Worm (Caenorhabditis elegans) whole organism, early embryonic: ENCODE data around the gene acer-1.

ENCODE experiments used
- B0310.2 ChIP-seq: sonication (generic microtip); optimal IDR thresholded peaks from 2 replicates; lab custom pipeline; 2016; ENCODE audit warnings: mild to moderate bottlenecking, missing genetic modification characterization, missing compliant biosample characterization
- F13C5.2 ChIP-seq: sonication (generic microtip); optimal IDR thresholded peaks from 2 replicates; lab custom pipeline; 2017; ENCODE audit warnings: mild to moderate bottlenecking, missing genetic modification characterization, inconsistent platforms, missing compliant biosample characterization
- aly-1 ChIP-seq: sonication (generic microtip); optimal IDR thresholded peaks from 2 replicates; lab custom pipeline; 2016; ENCODE audit warnings: missing genetic modification characterization, missing compliant biosample characterization
- ama-1 ChIP-seq: fragments of 150-350 bp; optimal IDR thresholded peaks from 2 replicates; lab custom pipeline; 2014
- ceh-13 ChIP-seq: fragments of 200-800 bp; sonication (Bioruptor generic); optimal IDR thresholded peaks from 2 replicates; lab custom pipeline; 2018; ENCODE audit warnings: mild to moderate bottlenecking, missing genetic modification characterization, missing compliant biosample characterization
- ceh-36 ChIP-seq: sonication (generic microtip); optimal IDR thresholded peaks from 2 replicates; lab custom pipeline; 2016; ENCODE audit warnings: missing genetic modification characterization, inconsistent platforms, missing compliant biosample characterization
- ets-7 ChIP-seq: sonication (generic microtip); optimal IDR thresholded peaks from 2 replicates; lab custom pipeline; 2016; ENCODE audit warnings: missing genotype, missing genetic modification characterization, missing compliant biosample characterization
- flt-1 ChIP-seq: fragments of 200-800 bp; sonication (Bioruptor generic); IDR thresholded peaks from 2 replicates; pipeline ENCODE4 v1.3.6; 2022; ENCODE audit warnings: missing genetic modification characterization, missing compliant biosample characterization
- hmbx-1 ChIP-seq: sonication (generic microtip); optimal IDR thresholded peaks from 2 replicates; lab custom pipeline; 2016; ENCODE audit warnings: mild to moderate bottlenecking, missing genetic modification characterization, missing compliant biosample characterization
- hmg-4 ChIP-seq: fragments of 200-800 bp; sonication (Bioruptor generic); optimal IDR thresholded peaks from 2 replicates; lab custom pipeline; 2018; ENCODE audit warnings: mild to moderate bottlenecking, missing genetic modification characterization, missing compliant biosample characterization
- hnd-1 ChIP-seq: sonication (generic microtip); optimal IDR thresholded peaks from 2 replicates; lab custom pipeline; 2016; ENCODE audit warnings: missing genetic modification characterization, missing compliant biosample characterization
- pes-1 ChIP-seq: fragments of 200-800 bp; sonication (Bioruptor generic); IDR thresholded peaks from 2 replicates; pipeline ENCODE4 v1.3.6; 2022; ENCODE audit warnings: missing genetic modification reagents, missing genetic modification characterization, missing compliant biosample characterization
- scrt-1 ChIP-seq: fragments of 200-800 bp; sonication (Bioruptor generic); IDR thresholded peaks from 2 replicates; pipeline ENCODE4 v1.3.6; 2022; ENCODE audit warnings: missing genetic modification characterization, missing compliant biosample characterization
- tbx-11 ChIP-seq: fragments of 200-800 bp; sonication (Bioruptor generic); IDR thresholded peaks from 2 replicates; pipeline ENCODE4 v1.3.6; 2022; ENCODE audit warnings: missing genetic modification characterization, missing compliant biosample characterization
- tbx-37 ChIP-seq: fragments of 200-800 bp; sonication (Bioruptor generic); conservative IDR thresholded peaks from 2 replicates; pipeline ENCODE4 v1.3.6; 2022; ENCODE audit warnings: missing genetic modification reagents, missing genetic modification characterization, missing compliant biosample characterization
- tra-4 ChIP-seq: sonication (generic microtip); optimal IDR thresholded peaks from 2 replicates; lab custom pipeline; 2017; ENCODE audit warnings: missing genetic modification characterization, missing compliant biosample characterization

Gene acer-1

ce11 chrII:6844227-6845005 is 45.8 kb downstream of the acer-1 start:
- TF ChIP-seq scrt-1 (no peak), F13C5.2 (no peak), ets-7 (tag; lab: Kevin White, UChicago) (peak; percentile 71), pes-1 (GFP tag; lab: Robert Waterston, UW) (no peak), ceh-36 (tag; lab: Kevin White, UChicago) (peak; percentile 89)

- TF ChIP-seq hmbx-1 (tag; lab: Kevin White, UChicago) = no peak
- TF ChIP-seq aly-1 (tag; lab: Kevin White, UChicago) = no peak
- peak; percentile 56; the same call in 1 of the 2 replicates for TF ChIP-seq pes-1 (GFP tag; lab: Robert Waterston, UW)
- TF ChIP-seq tbx-37 (GFP tag; lab: Robert Waterston, UW) = no peak
- no peak for TF ChIP-seq tra-4 (tag; lab: Kevin White, UChicago)
- TF ChIP-seq flt-1 = no peak
- TF ChIP-seq tbx-11 = no peak
- peak; percentile 17 for TF ChIP-seq B0310.2
- no peak for TF ChIP-seq ceh-13 (GFP tag; lab: Kevin White, UChicago)
These were observed 46.5 kb downstream of the acer-1 start for ce11 chrII:6843680-6844079.

DNA sequence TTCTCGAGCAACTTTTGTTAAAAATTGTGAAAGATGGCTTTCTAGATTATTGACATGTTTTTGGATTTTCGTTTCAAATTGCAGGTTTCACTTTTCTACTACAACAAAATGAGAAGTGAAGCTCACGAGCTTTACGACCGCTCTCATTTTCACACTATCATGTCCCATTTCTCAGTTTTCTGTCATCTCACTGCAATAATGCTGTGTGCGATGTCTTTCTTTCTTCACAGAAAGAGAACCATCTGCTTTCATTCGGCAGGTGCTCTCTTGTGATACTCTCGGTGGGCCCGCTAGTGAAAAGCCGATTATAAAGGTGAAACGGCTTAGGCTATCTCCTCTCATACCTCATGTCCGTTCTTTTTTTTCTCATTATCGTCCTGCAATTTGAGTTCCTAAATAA is 47.0 kb downstream of the acer-1 start:
- TF ChIP-seq tbx-37 (GFP tag; lab: Robert Waterston, UW) = no peak
- TF ChIP-seq hmbx-1 (tag; lab: Kevin White, UChicago) = no peak
- TF ChIP-seq ama-1 = peak; percentile 30

DNA sequence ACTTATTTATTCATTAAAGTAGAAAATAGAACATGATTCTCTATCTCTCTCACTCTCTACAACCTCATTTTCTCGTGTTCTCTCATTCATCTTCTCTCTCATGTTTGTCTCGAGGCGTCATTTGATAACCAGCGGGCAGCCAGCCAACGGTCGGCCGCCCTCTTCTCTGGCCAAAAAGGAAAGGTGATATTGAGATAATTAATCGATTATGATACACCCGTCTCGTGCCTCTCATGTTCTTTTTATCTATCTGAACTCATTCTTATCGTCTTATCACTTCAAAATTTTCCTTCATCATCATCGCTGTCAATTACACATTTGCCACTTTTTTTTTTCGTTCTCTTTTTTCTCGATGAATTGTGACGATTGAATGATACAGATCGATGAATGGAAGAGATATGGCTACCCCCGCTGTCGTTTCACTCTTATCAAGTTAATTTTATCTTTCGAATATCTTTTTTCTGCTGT is 47.5 kb downstream of the acer-1 start:
- TF ChIP-seq hmg-4 (peak; percentile 14), tra-4 (tag; lab: Kevin White, UChicago) (no peak)

ce11 chrII:6842009-6842408 is 48.2 kb downstream of the acer-1 start:
- TF ChIP-seq ets-7 (tag; lab: Kevin White, UChicago) = no peak
- peak; percentile 6 for TF ChIP-seq ceh-36 (tag; lab: Kevin White, UChicago)
- no peak for TF ChIP-seq hmbx-1 (tag; lab: Kevin White, UChicago)
- no peak for TF ChIP-seq tra-4 (tag; lab: Kevin White, UChicago)

ce11 chrII:6841102-6841501 is 49.1 kb downstream of the acer-1 start:
- TF ChIP-seq hmbx-1 (tag; lab: Kevin White, UChicago) = no peak
- no peak for TF ChIP-seq scrt-1
- TF ChIP-seq ceh-13 (GFP tag; lab: Kevin White, UChicago) = no peak
- no peak for TF ChIP-seq tbx-37 (GFP tag; lab: Robert Waterston, UW)
- no peak for TF ChIP-seq ceh-36 (tag; lab: Kevin White, UChicago)
- TF ChIP-seq B0310.2 = no peak
- TF ChIP-seq tra-4 (tag; lab: Kevin White, UChicago) = no peak
- TF ChIP-seq hnd-1 (tag; lab: Kevin White, UChicago) = no peak
- TF ChIP-seq tbx-11 = no peak
- no peak for TF ChIP-seq aly-1 (tag; lab: Kevin White, UChicago)

DNA sequence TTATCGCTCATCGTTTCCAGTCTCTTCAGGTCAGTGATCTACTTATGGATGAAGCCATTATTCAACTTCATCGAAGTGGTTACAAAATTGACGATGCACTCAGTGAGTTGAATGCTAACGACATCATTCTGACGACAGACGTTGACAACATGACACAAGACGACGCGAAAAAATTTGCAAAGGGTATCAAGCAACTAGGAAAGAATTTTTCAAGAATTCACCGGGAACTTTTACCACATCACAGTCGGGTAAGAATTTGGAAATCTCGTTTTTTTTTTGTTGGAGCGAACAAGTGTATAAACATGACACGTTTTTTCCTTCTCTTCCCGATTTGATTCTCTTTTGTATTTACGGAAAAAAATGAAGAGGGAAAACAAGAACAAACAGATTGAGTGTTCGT is 49.5 kb downstream of the acer-1 start:
- no peak for TF ChIP-seq flt-1
- TF ChIP-seq ceh-13 (GFP tag; lab: Kevin White, UChicago) = no peak
- no peak for TF ChIP-seq scrt-1
- TF ChIP-seq pes-1 (GFP tag; lab: Robert Waterston, UW) = no peak
- no peak for TF ChIP-seq ama-1
- TF ChIP-seq ets-7 (tag; lab: Kevin White, UChicago) = no peak
- no peak for TF ChIP-seq tra-4 (tag; lab: Kevin White, UChicago)
- TF ChIP-seq ceh-36 (tag; lab: Kevin White, UChicago) = no peak
- TF ChIP-seq tbx-11 = no peak
- TF ChIP-seq tbx-37 (GFP tag; lab: Robert Waterston, UW) = no peak
- TF ChIP-seq aly-1 (tag; lab: Kevin White, UChicago) = no peak

DNA sequence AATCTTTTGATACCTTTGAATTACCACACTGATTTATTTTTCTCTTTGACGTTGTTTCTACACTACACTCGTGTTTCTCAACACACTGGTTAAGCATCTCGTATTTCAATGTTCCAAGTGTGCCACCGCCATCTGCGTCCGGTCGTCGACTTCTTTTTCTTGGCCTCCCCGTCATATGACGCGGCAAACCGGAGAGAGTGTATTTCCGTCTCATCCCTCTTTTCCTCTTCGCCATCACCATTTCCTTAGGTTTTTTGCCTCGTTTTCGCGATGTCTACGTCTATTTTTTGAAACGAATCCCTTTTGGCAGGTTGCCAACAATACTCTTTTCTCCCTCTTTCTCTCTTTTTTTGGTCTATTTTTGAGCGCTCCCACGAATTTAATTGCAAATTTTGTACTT is 51.2 kb downstream of the acer-1 start:
- no peak for TF ChIP-seq hnd-1 (tag; lab: Kevin White, UChicago)
- peak; percentile 40 for TF ChIP-seq ceh-36 (tag; lab: Kevin White, UChicago)
